Fruit fly (Drosophila melanogaster) whole organism, embryonic: Measurements from ENCODE around the gene Tsr1.
A peak's percentile ranks its signal among the peaks of the same experiment; 100 is the strongest.

Experiments used
- Aef1 ChIP-seq: fragments of 200-800 bp; sonication (Bioruptor generic); IDR thresholded peaks from 3 replicates; pipeline ENCODE4 v1.3.6; 2022; ENCODE audit warnings: missing biosample characterization, missing genetic modification characterization
- CG11398 ChIP-seq: fragments of 200-800 bp; sonication (Bioruptor generic); optimal IDR thresholded peaks from 2 replicates; lab custom pipeline; 2016; ENCODE audit warnings: missing biosample characterization, missing genetic modification characterization
- CG12071 ChIP-seq: fragments of 200-800 bp; sonication (Bioruptor generic); optimal IDR thresholded peaks from 3 replicates; lab custom pipeline; 2018; ENCODE audit warnings: missing biosample characterization, mild to moderate bottlenecking, missing genetic modification characterization
- CG13424 ChIP-seq: fragments of 200-800 bp; sonication (Bioruptor generic); optimal IDR thresholded peaks from 2 replicates; lab custom pipeline; 2019; ENCODE audit warnings: missing biosample characterization, mild to moderate bottlenecking, missing genetic modification characterization, moderate library complexity
- CG1529 ChIP-seq: fragments of 200-800 bp; sonication (Bioruptor generic); optimal IDR thresholded peaks from 3 replicates; lab custom pipeline; 2018; ENCODE audit warnings: missing biosample characterization, missing genetic modification characterization
- CG15479 ChIP-seq: fragments of 200-800 bp; sonication (Bioruptor generic); optimal IDR thresholded peaks from 3 replicates; lab custom pipeline; 2019; ENCODE audit warnings: missing biosample characterization, mild to moderate bottlenecking, missing genetic modification characterization, moderate library complexity
- CG15601 ChIP-seq: fragments of 200-800 bp; sonication (Bioruptor generic); optimal IDR thresholded peaks from 3 replicates; lab custom pipeline; 2019; ENCODE audit warnings: missing biosample characterization, mild to moderate bottlenecking, missing genetic modification characterization, moderate library complexity
- CG15696 ChIP-seq: fragments of 200-800 bp; sonication (Bioruptor generic); optimal IDR thresholded peaks from 2 replicates; lab custom pipeline; 2019; ENCODE audit warnings: missing biosample characterization, mild to moderate bottlenecking, missing genetic modification characterization, moderate library complexity
- CG18476 ChIP-seq: fragments of 200-800 bp; sonication (Bioruptor generic); optimal IDR thresholded peaks from 2 replicates; lab custom pipeline; 2016; ENCODE audit warnings: missing biosample characterization, mild to moderate bottlenecking, missing genetic modification characterization
- CG2116 ChIP-seq: fragments of 200-800 bp; sonication (Bioruptor generic); optimal IDR thresholded peaks from 3 replicates; lab custom pipeline; 2018; ENCODE audit warnings: missing biosample characterization, mild to moderate bottlenecking, missing genetic modification characterization
- CG32772 ChIP-seq: fragments of 200-800 bp; sonication (Bioruptor generic); IDR thresholded peaks from 2 replicates; pipeline ENCODE4 v1.3.6; 2022; ENCODE audit warnings: missing biosample characterization, missing genetic modification characterization
- CG4707 ChIP-seq: fragments of 200-800 bp; sonication (Bioruptor generic); optimal IDR thresholded peaks from 2 replicates; lab custom pipeline; 2018; ENCODE audit warnings: missing biosample characterization, mild to moderate bottlenecking, missing genetic modification characterization, moderate library complexity
- CG6254 ChIP-seq: fragments of 200-800 bp; sonication (Bioruptor generic); optimal IDR thresholded peaks from 3 replicates; lab custom pipeline; 2017; ENCODE audit warnings: mild to moderate bottlenecking, missing biosample characterization, missing genetic modification reagents, missing genetic modification characterization
- CG8944 ChIP-seq: fragments of 200-800 bp; sonication (Bioruptor generic); optimal IDR thresholded peaks from 3 replicates; lab custom pipeline; 2016; ENCODE audit warnings: missing biosample characterization, missing genetic modification characterization
- CG9215 ChIP-seq: fragments of 200-800 bp; sonication (Bioruptor generic); IDR thresholded peaks from 2 replicates; pipeline ENCODE4 v1.3.6; 2022; ENCODE audit warnings: missing biosample characterization, missing genetic modification characterization
- CG9817 ChIP-seq: fragments of 200-800 bp; sonication (Bioruptor generic); optimal IDR thresholded peaks from 2 replicates; lab custom pipeline; 2018; ENCODE audit warnings: missing biosample characterization, mild to moderate bottlenecking, missing genetic modification characterization, moderate library complexity
- Deaf1 ChIP-seq: fragments of 200-800 bp; optimal IDR thresholded peaks from 3 replicates; lab custom pipeline; 2019; ENCODE audit warnings: missing biosample characterization, mild to moderate bottlenecking, missing genetic modification characterization, moderate library complexity
- Fer1 ChIP-seq: fragments of 200-800 bp; sonication (Bioruptor generic); optimal IDR thresholded peaks from 2 replicates; lab custom pipeline; 2017; ENCODE audit warnings: missing biosample characterization, mild to moderate bottlenecking, missing genetic modification characterization
- GATAe ChIP-seq: fragments of 200-800 bp; sonication (Bioruptor generic); conservative IDR thresholded peaks from 2 replicates; pipeline ENCODE4 v1.3.6; 2022; ENCODE audit warnings: missing biosample characterization, missing genetic modification characterization
- Gsc ChIP-seq: fragments of 200-800 bp; sonication (Bioruptor generic); IDR thresholded peaks from 2 replicates; pipeline ENCODE4 v1.3.6; 2022; ENCODE audit warnings: missing biosample characterization, missing genetic modification characterization
- Hey ChIP-seq: fragments of 200-800 bp; sonication (Bioruptor generic); optimal IDR thresholded peaks from 3 replicates; lab custom pipeline; 2018; ENCODE audit warnings: missing biosample characterization, mild to moderate bottlenecking, missing genetic modification characterization
- HmgZ ChIP-seq: fragments of 200-800 bp; sonication (Bioruptor generic); optimal IDR thresholded peaks from 2 replicates; lab custom pipeline; 2018; ENCODE audit warnings: missing biosample characterization, mild to moderate bottlenecking, missing genetic modification characterization
- Hsf ChIP-seq: fragments of 200-800 bp; sonication (Bioruptor generic); optimal IDR thresholded peaks from 3 replicates; lab custom pipeline; 2016; ENCODE audit warnings: missing biosample characterization, missing genetic modification characterization
- Nf-YA ChIP-seq: fragments of 200-800 bp; sonication (Bioruptor generic); IDR thresholded peaks from 2 replicates; pipeline ENCODE4 v1.3.6; 2022; ENCODE audit warnings: missing biosample characterization, missing genetic modification characterization
- Ravus ChIP-seq: fragments of 200-800 bp; sonication (Bioruptor generic); IDR thresholded peaks from 2 replicates; pipeline ENCODE4 v1.3.6; 2022; ENCODE audit warnings: missing biosample characterization, missing genetic modification characterization
- Spps ChIP-seq: fragments of 200-800 bp; sonication (Bioruptor generic); optimal IDR thresholded peaks from 2 replicates; lab custom pipeline; 2018; ENCODE audit warnings: missing biosample characterization, mild to moderate bottlenecking, missing genetic modification characterization
- ac ChIP-seq: fragments of 200-800 bp; sonication (Bioruptor generic); optimal IDR thresholded peaks from 3 replicates; lab custom pipeline; 2017; ENCODE audit warnings: missing biosample characterization, mild to moderate bottlenecking, missing genetic modification characterization
- aop ChIP-seq: fragments of 200-800 bp; sonication (Bioruptor generic); IDR thresholded peaks from 2 replicates; pipeline ENCODE4 v1.3.6; 2022; ENCODE audit warnings: missing biosample characterization, missing genetic modification characterization
- ato ChIP-seq: fragments of 200-800 bp; sonication (Bioruptor generic); IDR thresholded peaks from 2 replicates; pipeline ENCODE4 v1.3.6; 2022; ENCODE audit warnings: missing biosample characterization, missing genetic modification characterization; ENCODE audit not compliant: partially characterized antibody
- da ChIP-seq: fragments of 200-800 bp; sonication (Bioruptor generic); optimal IDR thresholded peaks from 2 replicates; lab custom pipeline; 2016; ENCODE audit warnings: missing biosample characterization, missing genetic modification characterization
- dati ChIP-seq: fragments of 200-800 bp; sonication (Bioruptor generic); IDR thresholded peaks from 2 replicates; pipeline ENCODE4 v1.3.6; 2022; ENCODE audit warnings: missing biosample characterization, missing genetic modification characterization
- fu2 ChIP-seq: fragments of 200-800 bp; sonication (Bioruptor generic); optimal IDR thresholded peaks from 2 replicates; lab custom pipeline; 2016; ENCODE audit warnings: missing biosample characterization, missing genetic modification characterization
- gem ChIP-seq: fragments of 200-800 bp; sonication (Bioruptor generic); optimal IDR thresholded peaks from 2 replicates; lab custom pipeline; 2019; ENCODE audit warnings: missing biosample characterization, mild to moderate bottlenecking, missing genetic modification characterization, moderate library complexity
- grn ChIP-seq: fragments of 200-800 bp; sonication (Bioruptor generic); optimal IDR thresholded peaks from 3 replicates; lab custom pipeline; 2017; ENCODE audit warnings: missing biosample characterization, missing genetic modification characterization
- gsb ChIP-seq: fragments of 200-800 bp; sonication (Bioruptor generic); IDR thresholded peaks from 2 replicates; pipeline ENCODE4 v1.3.6; 2022; ENCODE audit warnings: missing biosample characterization, missing genetic modification characterization
- h ChIP-seq: fragments of >200 bp; optimal IDR thresholded peaks from 2 replicates; lab custom pipeline; 2017
- hb ChIP-seq: fragments of 200-800 bp; sonication (Bioruptor generic); IDR thresholded peaks from 3 replicates; pipeline ENCODE4 v1.3.6; 2022; ENCODE audit warnings: missing biosample characterization, missing genetic modification characterization; ENCODE audit not compliant: partially characterized antibody
- hkb ChIP-seq, 2 experiments: fragments of 200-800 bp in 1 of 2; fragments of >200 bp in 1 of 2; sonication (Bioruptor generic) in 1 of 2; IDR thresholded peaks in 1 of 2; optimal IDR thresholded peaks in 1 of 2; 2 replicates each; pipeline versions ENCODE4 v1.3.6 to Lab custom; 2017 to 2022; ENCODE audit warnings: missing biosample characterization in 1 of 2, missing genetic modification characterization in 1 of 2
- ind ChIP-seq: fragments of 200-800 bp; sonication (Bioruptor generic); optimal IDR thresholded peaks from 3 replicates; lab custom pipeline; 2016; ENCODE audit warnings: missing biosample characterization, missing genetic modification characterization
- lola ChIP-seq, 3 experiments: fragments of >200 bp in 2 of 3; fragments of 200-800 bp in 1 of 3; sonication (Bioruptor generic) in 1 of 3; optimal IDR thresholded peaks; 2 replicates each; lab custom pipeline; 2017 to 2019; ENCODE audit warnings: missing biosample characterization in 3 of 3, missing genetic modification characterization in 3 of 3, mild to moderate bottlenecking in 1 of 3, moderate library complexity in 1 of 3
- nerfin-2 ChIP-seq: fragments of 200-800 bp; sonication (Bioruptor generic); IDR thresholded peaks from 2 replicates; pipeline ENCODE4 v1.3.6; 2022; ENCODE audit warnings: missing biosample characterization, missing genetic modification characterization; ENCODE audit not compliant: partially characterized antibody
- pb ChIP-seq: fragments of 200-800 bp; sonication (Bioruptor generic); optimal IDR thresholded peaks from 3 replicates; lab custom pipeline; 2016; ENCODE audit warnings: missing biosample characterization, missing genetic modification characterization
- pho ChIP-seq: fragments of 200-800 bp; sonication (Bioruptor generic); optimal IDR thresholded peaks from 2 replicates; lab custom pipeline; 2016; ENCODE audit warnings: missing biosample characterization, missing genetic modification characterization
- pum ChIP-seq: fragments of 200-800 bp; sonication (Bioruptor generic); optimal IDR thresholded peaks from 2 replicates; lab custom pipeline; 2016; ENCODE audit warnings: missing biosample characterization, missing genetic modification characterization
- ro ChIP-seq: fragments of 200-800 bp; sonication (Bioruptor generic); IDR thresholded peaks from 2 replicates; pipeline ENCODE4 v1.3.6; 2022; ENCODE audit warnings: missing biosample characterization, missing genetic modification characterization
- tgo ChIP-seq: fragments of 200-800 bp; sonication (Bioruptor generic); IDR thresholded peaks from 3 replicates; pipeline ENCODE4 v1.3.6; 2022; ENCODE audit warnings: missing biosample characterization, missing genetic modification characterization
- tll ChIP-seq, 2 experiments: fragments of 200-800 bp in 1 of 2; fragments of >200 bp in 1 of 2; sonication (Bioruptor generic) in 1 of 2; optimal IDR thresholded peaks; 2 replicates each; lab custom pipeline; 2017 to 2019; ENCODE audit warnings: missing biosample characterization in 2 of 2, missing genetic modification characterization in 2 of 2, mild to moderate bottlenecking in 1 of 2, moderate library complexity in 1 of 2
- unpg ChIP-seq: fragments of 200-800 bp; sonication (Bioruptor generic); optimal IDR thresholded peaks from 3 replicates; lab custom pipeline; 2018; ENCODE audit warnings: missing biosample characterization, mild to moderate bottlenecking, missing genetic modification characterization, moderate library complexity
- zen2 ChIP-seq: fragments of 200-800 bp; sonication (Bioruptor generic); IDR thresholded peaks from 3 replicates; pipeline ENCODE4 v1.3.6; 2022; ENCODE audit warnings: missing biosample characterization, missing genetic modification characterization; ENCODE audit not compliant: partially characterized antibody

The Tsr1 gene

DNA sequence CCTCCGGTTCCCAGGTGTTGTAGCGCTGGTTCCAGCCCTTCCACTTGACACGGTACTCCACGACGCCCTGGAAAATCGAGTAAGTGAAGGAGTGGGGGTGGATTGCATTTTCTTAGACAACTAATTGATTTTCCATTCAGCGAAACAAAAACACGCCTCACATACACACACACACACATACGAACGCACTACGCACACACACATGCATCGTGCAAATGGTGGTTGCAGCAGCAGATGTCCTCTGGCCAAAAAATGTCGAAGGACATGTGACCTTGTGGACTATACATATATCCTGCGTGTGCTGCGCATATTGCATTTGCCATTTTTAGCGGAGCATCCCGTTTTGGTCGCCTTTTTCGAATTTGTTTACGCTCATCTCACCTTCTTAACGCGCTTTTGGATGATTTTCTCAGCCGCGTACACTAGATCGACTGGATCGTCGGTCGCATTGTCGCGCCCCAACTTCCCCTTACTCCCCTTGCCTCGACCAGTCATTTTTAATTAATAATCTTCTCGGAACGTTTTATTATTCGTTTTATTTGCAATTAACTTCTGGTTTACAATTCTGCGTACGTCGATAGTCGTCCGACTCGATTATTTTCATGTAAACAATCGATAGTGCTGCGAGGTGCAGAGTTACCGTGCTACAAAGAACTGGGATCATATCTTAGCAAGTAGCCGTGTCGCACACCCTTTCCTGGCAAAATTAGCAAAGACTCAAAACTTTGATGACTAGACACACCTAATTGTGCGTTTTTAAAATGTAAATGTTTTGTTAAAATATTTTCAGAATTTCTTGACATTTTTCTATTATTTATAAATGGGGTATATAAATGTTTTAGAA, 17.4 kb upstream of the Tsr1 start, which contains the start of gene Pc (continued):
- peak in 1 of 3 experiments; percentile 20 for TF ChIP-seq lola (GFP tag; optimal IDR thresholded peaks at IDR 0.05; lab: Kevin White, UChicago)
- peak; percentile 32 for TF ChIP-seq CG15601 (tag; lab: Kevin White, UChicago)
- TF ChIP-seq gem (tag; lab: Kevin White, UChicago): no peak
- TF ChIP-seq nerfin-2: peak; percentile 84
- TF ChIP-seq pb (GFP tag; lab: Kevin White, UChicago): no peak
- no peak for TF ChIP-seq gsb (GFP tag; lab: Robert Waterston, UW)
- peak; percentile 82; the same call in 2 of the 3 replicates for TF ChIP-seq hb
- no peak for TF ChIP-seq CG6254
- no peak for TF ChIP-seq CG4707 (GFP tag; lab: Kevin White, UChicago)
- no peak for TF ChIP-seq grn
- no peak for TF ChIP-seq hkb (optimal IDR thresholded peaks at IDR 0.05; lab: Kevin White, UChicago)
- no peak for TF ChIP-seq hkb (GFP tag; IDR thresholded peaks at IDR 0.05; lab: Robert Waterston, UW)
- TF ChIP-seq ro (GFP tag; lab: Robert Waterston, UW): no peak
- no peak for TF ChIP-seq Deaf1 (tag; lab: Kevin White, UChicago)
- peak; percentile 56; the same call in 2 of the 3 replicates for TF ChIP-seq zen2 (GFP tag; lab: Robert Waterston, UW)
- peak; percentile 23 for TF ChIP-seq CG9817 (tag; lab: Kevin White, UChicago)
- no peak for TF ChIP-seq Fer1
- TF ChIP-seq da (GFP tag; lab: Kevin White, UChicago): peak; percentile 0
- TF ChIP-seq CG12071 (GFP tag; lab: Kevin White, UChicago): no peak
- TF ChIP-seq Ravus (GFP tag; lab: Robert Waterston, UW): no peak
- TF ChIP-seq ac: no peak
- TF ChIP-seq tgo: no peak
- no peak for TF ChIP-seq aop (GFP tag; lab: Robert Waterston, UW)
- TF ChIP-seq CG32772 (GFP tag; lab: Robert Waterston, UW): no peak
- TF ChIP-seq HmgZ (tag; lab: Kevin White, UChicago): peak; percentile 68
- TF ChIP-seq CG15696: no peak
- TF ChIP-seq GATAe: no peak
- TF ChIP-seq h (lab: Kevin White, UChicago): no peak
- no peak for TF ChIP-seq Spps (tag; lab: Kevin White, UChicago)
- no peak for TF ChIP-seq CG18476
- TF ChIP-seq CG1529 (GFP tag; lab: Kevin White, UChicago): no peak
- no peak for TF ChIP-seq CG8944
- no peak for TF ChIP-seq Gsc (GFP tag; lab: Robert Waterston, UW)
- TF ChIP-seq Hey (tag; lab: Kevin White, UChicago): no peak
- peak; percentile 5 for TF ChIP-seq CG13424 (tag; lab: Kevin White, UChicago)
- no peak for TF ChIP-seq Hsf (GFP tag; lab: Kevin White, UChicago)
- no peak for TF ChIP-seq CG11398 (GFP tag; lab: Kevin White, UChicago)
- TF ChIP-seq fu2 (GFP tag; lab: Kevin White, UChicago): peak; percentile 1
- TF ChIP-seq CG9215 (GFP tag; lab: Robert Waterston, UW): no peak
- TF ChIP-seq tll (GFP tag; optimal IDR thresholded peaks at IDR 0.05; lab: Kevin White, UChicago): peak in 1 of 2 experiments; percentile 46
- TF ChIP-seq pum (GFP tag; lab: Kevin White, UChicago): no peak
- no peak for TF ChIP-seq Nf-YA (GFP tag; lab: Robert Waterston, UW)
- no peak for TF ChIP-seq dati (GFP tag; lab: Robert Waterston, UW)
- TF ChIP-seq pho: peak; percentile 39
- peak; percentile 72; the same call in 1 of the 2 replicates for TF ChIP-seq ato (GFP tag; lab: Robert Waterston, UW)
- TF ChIP-seq ind (GFP tag; lab: Kevin White, UChicago): no peak
- peak; percentile 24 for TF ChIP-seq CG15479 (GFP tag; lab: Kevin White, UChicago)
- TF ChIP-seq unpg: no peak
- TF ChIP-seq Aef1 (GFP tag; lab: Robert Waterston, UW): no peak
- peak; percentile 90 for TF ChIP-seq CG2116 (GFP tag; lab: Kevin White, UChicago)
